Fruit fly (Drosophila melanogaster): ENCODE measurements around the gene CG32302.
A peak's percentile ranks its signal among the peaks of the same experiment; 100 is the strongest.

Gene CG32302

dm6 chr3L:2256422-2257172, 12.0 kb upstream of the CG32302 start:
- TF ChIP-seq CG5204 (GFP tag; optimal IDR thresholded peaks at IDR 0.05) (no peak), cnc (optimal IDR thresholded peaks at IDR 0.05) (peak in 1 of 2 experiments; percentile 47)

- TF ChIP-seq CG1620 (GFP tag; optimal IDR thresholded peaks at IDR 0.05) (peak; percentile 99), toe (GFP tag; optimal IDR thresholded peaks at IDR 0.05) (peak; percentile 98), kay (GFP tag; ENCODE audit: borderline replicate concordance) (no peak), CG14711 (tag; optimal IDR thresholded peaks at IDR 0.05) (peak; percentile 93), pad (GFP tag; optimal IDR thresholded peaks at IDR 0.05) (peak; percentile 87), CG7101 (tag; optimal IDR thresholded peaks at IDR 0.05) (peak; percentile 99), Mnt (GFP tag; optimal IDR thresholded peaks at IDR 0.05) (peak; percentile 93), cic (GFP tag; optimal IDR thresholded peaks at IDR 0.05) (peak; percentile 90), cnc (optimal IDR thresholded peaks at IDR 0.05) (no peak), bab1 (GFP tag; optimal IDR thresholded peaks at IDR 0.05) (peak; percentile 100), ovo (GFP tag; optimal IDR thresholded peaks at IDR 0.05) (peak; percentile 97), Clk (GFP tag; optimal IDR thresholded peaks at IDR 0.05) (peak; percentile 94), CG12768 (GFP tag; optimal IDR thresholded peaks at IDR 0.05) (peak; percentile 95), CG5204 (GFP tag; optimal IDR thresholded peaks at IDR 0.05) (peak; percentile 97), CG33017 (tag; optimal IDR thresholded peaks at IDR 0.05) (peak; percentile 98), CG7045 (GFP tag; optimal IDR thresholded peaks at IDR 0.05) (peak; percentile 96), Crg-1 (GFP tag; optimal IDR thresholded peaks at IDR 0.05) (peak; percentile 98), CG11617 (GFP tag; optimal IDR thresholded peaks at IDR 0.05) (peak; percentile 97), tj (GFP tag; optimal IDR thresholded peaks at IDR 0.05) (peak; percentile 93), Hr96 (GFP tag; optimal IDR thresholded peaks at IDR 0.05) (peak; percentile 94)
Observed at dm6 chr3L:2257412-2257862, 11.2 kb upstream of the CG32302 start, which contains the start of the genes CG1275 and Elp5. Gene CG1275 (minus strand): TSS chr3L:2257423. Gene Elp5 (plus strand): TSS chr3L:2257456.

- TF ChIP-seq Mnt (GFP tag; optimal IDR thresholded peaks at IDR 0.05) (peak; percentile 36), bab1 (GFP tag; optimal IDR thresholded peaks at IDR 0.05) (peak; percentile 53), CG11617 (GFP tag; optimal IDR thresholded peaks at IDR 0.05) (no peak), tj (GFP tag; optimal IDR thresholded peaks at IDR 0.05) (peak; percentile 99)
Observed at dm6 chr3L:2261282-2261681, 7.3 kb upstream of the CG32302 start.

dm6 chr3L:2262515-2262944, 6.1 kb upstream of the CG32302 start, which contains the start of the genes oxt and CG13807:
Gene oxt (minus strand): TSS chr3L:2262664.
Gene CG13807 (plus strand): TSS chr3L:2262919.
- TF ChIP-seq CG14711 (tag; optimal IDR thresholded peaks at IDR 0.05) (peak; percentile 79), CG5204 (GFP tag; optimal IDR thresholded peaks at IDR 0.05) (peak; percentile 77), tj (GFP tag; optimal IDR thresholded peaks at IDR 0.05) (peak; percentile 70), CG12768 (GFP tag; optimal IDR thresholded peaks at IDR 0.05) (peak; percentile 72), toe (GFP tag; optimal IDR thresholded peaks at IDR 0.05) (peak; percentile 72), CG11617 (GFP tag; optimal IDR thresholded peaks at IDR 0.05) (peak; percentile 89), Mnt (GFP tag; optimal IDR thresholded peaks at IDR 0.05) (peak; percentile 78), CG7045 (GFP tag; optimal IDR thresholded peaks at IDR 0.05) (peak; percentile 86), cic (GFP tag; optimal IDR thresholded peaks at IDR 0.05) (peak; percentile 17), cnc (optimal IDR thresholded peaks at IDR 0.05) (no peak), ovo (GFP tag; optimal IDR thresholded peaks at IDR 0.05) (peak; percentile 62), pad (GFP tag; optimal IDR thresholded peaks at IDR 0.05) (peak; percentile 71), CG7101 (tag; optimal IDR thresholded peaks at IDR 0.05) (peak; percentile 90), Crg-1 (GFP tag; optimal IDR thresholded peaks at IDR 0.05) (peak; percentile 79), Clk (GFP tag; optimal IDR thresholded peaks at IDR 0.05) (no peak), CG1620 (GFP tag; optimal IDR thresholded peaks at IDR 0.05) (peak; percentile 80), CG33017 (tag; optimal IDR thresholded peaks at IDR 0.05) (peak; percentile 78), Hr96 (GFP tag; optimal IDR thresholded peaks at IDR 0.05) (peak; percentile 72), bab1 (GFP tag; optimal IDR thresholded peaks at IDR 0.05) (peak; percentile 96), kay (GFP tag; ENCODE audit: borderline replicate concordance) (no peak)

dm6 chr3L:2265692-2266444, 2.8 kb upstream of the CG32302 start, which contains the start of the genes ecd and CG13806:
Gene ecd (minus strand): TSS chr3L:2265857.
Gene CG13806 (plus strand): TSS chr3L:2266394.
- TF ChIP-seq Clk (GFP tag; optimal IDR thresholded peaks at IDR 0.05) (no peak), cic (GFP tag; optimal IDR thresholded peaks at IDR 0.05) (no peak), CG33017 (tag; optimal IDR thresholded peaks at IDR 0.05) (no peak), toe (GFP tag; optimal IDR thresholded peaks at IDR 0.05) (no peak), CG12768 (GFP tag; optimal IDR thresholded peaks at IDR 0.05) (no peak), CG14711 (tag; optimal IDR thresholded peaks at IDR 0.05) (no peak), pad (GFP tag; optimal IDR thresholded peaks at IDR 0.05) (no peak), CG5204 (GFP tag; optimal IDR thresholded peaks at IDR 0.05) (no peak), tj (GFP tag; optimal IDR thresholded peaks at IDR 0.05) (no peak), CG7045 (GFP tag; optimal IDR thresholded peaks at IDR 0.05) (no peak), bab1 (GFP tag; optimal IDR thresholded peaks at IDR 0.05) (no peak), Crg-1 (GFP tag; optimal IDR thresholded peaks at IDR 0.05) (no peak), ovo (GFP tag; optimal IDR thresholded peaks at IDR 0.05) (peak; percentile 32), CG11617 (GFP tag; optimal IDR thresholded peaks at IDR 0.05) (no peak), Hr96 (GFP tag; optimal IDR thresholded peaks at IDR 0.05) (peak; percentile 5), CG7101 (tag; optimal IDR thresholded peaks at IDR 0.05) (peak; percentile 22), kay (GFP tag; ENCODE audit: borderline replicate concordance) (no peak), Mnt (GFP tag; optimal IDR thresholded peaks at IDR 0.05) (no peak), cnc (optimal IDR thresholded peaks at IDR 0.05) (no peak), CG1620 (GFP tag; optimal IDR thresholded peaks at IDR 0.05) (peak; percentile 30)

Data from whole organism, adult.